Fruit fly (Drosophila melanogaster) whole organism, wandering third instar larva: ENCODE data around the gene CG8138.

Experiments used
- Abd-B ChIP-seq: fragments of >200 bp; optimal IDR thresholded peaks from 2 replicates; lab custom pipeline; 2017; ENCODE audit warnings: missing biosample characterization, missing genetic modification characterization
- CG32264 ChIP-seq: fragments of 200-800 bp; sonication (Bioruptor generic); optimal IDR thresholded peaks from 2 replicates; lab custom pipeline; 2016; ENCODE audit warnings: missing biosample characterization, missing genetic modification characterization
- CG9705 ChIP-seq: fragments of 200-800 bp; sonication (Bioruptor generic); optimal IDR thresholded peaks from 2 replicates; lab custom pipeline; 2018; ENCODE audit warnings: missing biosample characterization, mild to moderate bottlenecking, missing genetic modification characterization
- CrebA ChIP-seq: fragments of 200-800 bp; sonication (Bioruptor generic); optimal IDR thresholded peaks from 2 replicates; lab custom pipeline; 2016; ENCODE audit warnings: missing biosample characterization, mild to moderate bottlenecking, missing genetic modification characterization, borderline replicate concordance
- Dfd ChIP-seq: fragments of >200 bp; optimal IDR thresholded peaks from 2 replicates; lab custom pipeline; 2017; ENCODE audit warnings: missing biosample characterization, missing genetic modification characterization
- Dif ChIP-seq: fragments of 200-275, 200-300 bp; sonication (Bioruptor generic); optimal IDR thresholded peaks from 2 replicates; lab custom pipeline; 2018; ENCODE audit warnings: missing biosample characterization, missing genetic modification characterization; ENCODE audit not compliant: partially characterized antibody
- GATAd ChIP-seq: sonication (Bioruptor generic); optimal IDR thresholded peaks from 2 replicates; lab custom pipeline; 2016; ENCODE audit warnings: missing biosample characterization, missing genetic modification characterization
- Hr78 ChIP-seq: fragments of >200 bp; optimal IDR thresholded peaks from 2 replicates; lab custom pipeline; 2017; ENCODE audit warnings: missing biosample characterization, missing genetic modification characterization
- Hr83 ChIP-seq: fragments of 200-300 bp; sonication (Bioruptor generic); optimal IDR thresholded peaks from 2 replicates; lab custom pipeline; 2016; ENCODE audit warnings: missing biosample characterization, mild to moderate bottlenecking, missing genetic modification characterization, moderate library complexity; ENCODE audit not compliant: poor library complexity, severe bottlenecking
- Jra ChIP-seq: sonication (Bioruptor generic); optimal IDR thresholded peaks from 2 replicates; lab custom pipeline; 2016; ENCODE audit warnings: missing biosample characterization, missing genetic modification characterization
- Mio ChIP-seq: sonication (Bioruptor generic); optimal IDR thresholded peaks from 2 replicates; lab custom pipeline; 2016; ENCODE audit warnings: missing biosample characterization, missing genetic modification characterization
- Myc ChIP-seq: fragments of >200 bp; optimal IDR thresholded peaks from 2 replicates; lab custom pipeline; 2017
- OdsH ChIP-seq: fragments of 200-800 bp; sonication (Bioruptor generic); optimal IDR thresholded peaks from 2 replicates; lab custom pipeline; 2016; ENCODE audit warnings: missing biosample characterization, mild to moderate bottlenecking, missing genetic modification characterization
- Rel ChIP-seq, 2 experiments: fragments of 200-800 bp; sonication (Bioruptor generic) in 1 of 2; optimal IDR thresholded peaks; 2 replicates in 1 of 2; 3 replicates in 1 of 2; lab custom pipeline; 2016 to 2019; ENCODE audit warnings: mild to moderate bottlenecking in 2 of 2, missing biosample characterization in 2 of 2, missing genetic modification characterization in 2 of 2, moderate library complexity in 1 of 2
- Sp1 ChIP-seq: fragments of 200-800 bp; sonication (Bioruptor generic); optimal IDR thresholded peaks from 3 replicates; lab custom pipeline; 2019; ENCODE audit warnings: missing biosample characterization, mild to moderate bottlenecking, missing genetic modification characterization, moderate library complexity
- Vsx2 ChIP-seq: fragments of 200-300, 225-300 bp; sonication (Bioruptor generic); optimal IDR thresholded peaks from 2 replicates; lab custom pipeline; 2018; ENCODE audit warnings: missing biosample characterization, missing genetic modification characterization; ENCODE audit not compliant: partially characterized antibody
- dl ChIP-seq, 2 experiments: fragments of 175-275, 200-275 bp in 1 of 2; fragments of 200-275 bp in 1 of 2; sonication (Bioruptor generic); optimal IDR thresholded peaks; lab custom pipeline; 2018; ENCODE audit warnings: mild to moderate bottlenecking in 2 of 2, missing biosample characterization in 2 of 2, missing genetic modification characterization in 2 of 2, moderate library complexity in 2 of 2; ENCODE audit not compliant: partially characterized antibody in 2 of 2, insufficient read depth in 1 of 2
- dmrt93B ChIP-seq: fragments of 200-800 bp; sonication (Bioruptor generic); optimal IDR thresholded peaks from 2 replicates; lab custom pipeline; 2018; ENCODE audit warnings: missing biosample characterization, mild to moderate bottlenecking, missing genetic modification characterization
- dsf ChIP-seq: sonication (Bioruptor generic); optimal IDR thresholded peaks from 2 replicates; lab custom pipeline; 2016; ENCODE audit warnings: missing biosample characterization, missing genetic modification characterization, borderline replicate concordance
- ey ChIP-seq: fragments of 200-800 bp; sonication (Bioruptor generic); optimal IDR thresholded peaks from 2 replicates; lab custom pipeline; 2016; ENCODE audit warnings: missing biosample characterization, missing genetic modification characterization
- foxo ChIP-seq, 2 experiments: fragments of 200-800 bp; sonication (Bioruptor generic); optimal IDR thresholded peaks; 2 replicates in 1 of 2; 3 replicates in 1 of 2; lab custom pipeline; 2016 to 2017; ENCODE audit warnings: missing biosample characterization in 2 of 2, missing genetic modification characterization in 2 of 2
- fru ChIP-seq: fragments of 200-800 bp; sonication (Bioruptor generic); optimal IDR thresholded peaks from 3 replicates; lab custom pipeline; 2016; ENCODE audit warnings: missing biosample characterization, mild to moderate bottlenecking, missing genetic modification characterization
- h ChIP-seq: fragments of 200-800 bp; sonication (Bioruptor generic); optimal IDR thresholded peaks from 3 replicates; lab custom pipeline; 2016; ENCODE audit warnings: missing biosample characterization, mild to moderate bottlenecking, missing genetic modification characterization
- jim ChIP-seq: fragments of 175-275, 200-325 bp; sonication (Bioruptor generic); optimal IDR thresholded peaks from 2 replicates; lab custom pipeline; 2016; ENCODE audit warnings: missing biosample characterization, mild to moderate bottlenecking, missing genetic modification characterization
- lola ChIP-seq: fragments of >200 bp; optimal IDR thresholded peaks from 2 replicates; lab custom pipeline; 2017; ENCODE audit warnings: missing biosample characterization, missing genetic modification characterization
- pan ChIP-seq: fragments of >200 bp; optimal IDR thresholded peaks from 2 replicates; lab custom pipeline; 2017
- psq ChIP-seq: fragments of 200-800 bp; sonication (Bioruptor generic); optimal IDR thresholded peaks from 3 replicates; lab custom pipeline; 2017; ENCODE audit warnings: missing biosample characterization, mild to moderate bottlenecking, missing genetic modification characterization, moderate library complexity
- sage ChIP-seq: fragments of 200-800 bp; sonication (Bioruptor generic); optimal IDR thresholded peaks from 2 replicates; lab custom pipeline; 2016; ENCODE audit warnings: missing biosample characterization, mild to moderate bottlenecking, missing genetic modification characterization
- sv ChIP-seq: fragments of 200-800 bp; sonication (Bioruptor generic); optimal IDR thresholded peaks from 3 replicates; lab custom pipeline; 2016; ENCODE audit warnings: missing biosample characterization, missing genetic modification characterization
- usp ChIP-seq: fragments of >200 bp; optimal IDR thresholded peaks from 2 replicates; lab custom pipeline; 2017; ENCODE audit warnings: missing biosample characterization, missing genetic modification characterization
- woc ChIP-seq: sonication (Bioruptor generic); optimal IDR thresholded peaks from 2 replicates; lab custom pipeline; 2016; ENCODE audit warnings: missing biosample characterization, mild to moderate bottlenecking, missing genetic modification characterization

Gene CG8138

dm6 chr3R:13215100-13215499 is 34.0 kb downstream of the CG8138 start (continued):
- TF ChIP-seq lola (GFP tag; lab: Kevin White, UChicago) (no peak), dsf (GFP tag; lab: Kevin White, UChicago) (no peak), ey (GFP tag; lab: Kevin White, UChicago) (no peak)

dm6 chr3R:13218733-13219132 is 37.6 kb downstream of the CG8138 start:
- TF ChIP-seq OdsH (GFP tag; lab: Kevin White, UChicago) (no peak), woc (no peak), Hr83 (GFP tag; lab: Kevin White, UChicago) (no peak), psq (GFP tag; lab: Kevin White, UChicago) (no peak), fru (GFP tag; lab: Kevin White, UChicago) (no peak), jim (GFP tag; lab: Kevin White, UChicago) (no peak), pan (no peak), ey (GFP tag; lab: Kevin White, UChicago) (no peak), Hr78 (GFP tag; lab: Kevin White, UChicago) (no peak), dsf (GFP tag; lab: Kevin White, UChicago) (no peak), CG32264 (GFP tag; lab: Kevin White, UChicago) (no peak), dmrt93B (GFP tag; lab: Kevin White, UChicago) (no peak), Dif (no peak), dl (GFP tag; optimal IDR thresholded peaks at IDR 0.05; lab: Kevin White, UChicago; ENCODE audit: insufficient read depth in 1 of 2, partially characterized antibody in 2 of 2) (no peak), Jra (GFP tag; lab: Kevin White, UChicago) (no peak), Vsx2 (GFP tag; lab: Kevin White, UChicago) (no peak), GATAd (GFP tag; lab: Kevin White, UChicago) (no peak), sv (GFP tag; lab: Kevin White, UChicago) (no peak)

- TF ChIP-seq pan (no peak), Hr78 (GFP tag; lab: Kevin White, UChicago) (no peak), fru (GFP tag; lab: Kevin White, UChicago) (no peak), usp (GFP tag; lab: Kevin White, UChicago) (no peak), Myc (lab: Kevin White, UChicago) (no peak), Vsx2 (GFP tag; lab: Kevin White, UChicago) (no peak), GATAd (GFP tag; lab: Kevin White, UChicago) (no peak), Sp1 (GFP tag; lab: Kevin White, UChicago) (no peak), Rel (GFP tag; optimal IDR thresholded peaks at IDR 0.05; lab: Kevin White, UChicago) (no peak), Rel (tag; optimal IDR thresholded peaks at IDR 0.05; lab: Kevin White, UChicago) (no peak), CrebA (GFP tag; lab: Kevin White, UChicago) (no peak), jim (GFP tag; lab: Kevin White, UChicago) (no peak), h (GFP tag; lab: Kevin White, UChicago) (no peak), CG9705 (no peak), Hr83 (GFP tag; lab: Kevin White, UChicago) (no peak), Dfd (GFP tag; lab: Kevin White, UChicago) (no peak), Mio (no peak), Abd-B (GFP tag; lab: Kevin White, UChicago) (no peak), foxo (GFP tag; optimal IDR thresholded peaks at IDR 0.05; lab: Kevin White, UChicago) (no peak), sage (GFP tag; lab: Kevin White, UChicago) (no peak), CG32264 (GFP tag; lab: Kevin White, UChicago) (no peak)
Measured at dm6 chr3R:13220478-13220877, 39.4 kb downstream of the CG8138 start, which contains the start of gene CG8476. Gene CG8476 (minus strand): TSS chr3R:13220578.

dm6 chr3R:13221820-13222219 is 40.7 kb downstream of the CG8138 start:
- TF ChIP-seq CG32264 (GFP tag; lab: Kevin White, UChicago) = no peak
- no peak for TF ChIP-seq Hr83 (GFP tag; lab: Kevin White, UChicago)

dm6 chr3R:13231184-13231583 is 50.1 kb downstream of the CG8138 start:
- TF ChIP-seq foxo (GFP tag; optimal IDR thresholded peaks at IDR 0.05; lab: Kevin White, UChicago) = no peak
- TF ChIP-seq Dif = no peak
- TF ChIP-seq usp (GFP tag; lab: Kevin White, UChicago) = no peak
- TF ChIP-seq pan = no peak
- no peak for TF ChIP-seq ey (GFP tag; lab: Kevin White, UChicago)
- TF ChIP-seq sage (GFP tag; lab: Kevin White, UChicago) = no peak
- TF ChIP-seq Dfd (GFP tag; lab: Kevin White, UChicago) = no peak
- no peak for TF ChIP-seq OdsH (GFP tag; lab: Kevin White, UChicago)
- no peak for TF ChIP-seq CG32264 (GFP tag; lab: Kevin White, UChicago)
- TF ChIP-seq fru (GFP tag; lab: Kevin White, UChicago) = no peak
- no peak for TF ChIP-seq dsf (GFP tag; lab: Kevin White, UChicago)
